Fruit fly (Drosophila melanogaster) whole organism, embryonic: ENCODE data around the gene CG12321.

Source experiments
- CG4404 ChIP-seq: fragments of 200-800 bp; sonication (Bioruptor generic); IDR thresholded peaks from 2 replicates; pipeline ENCODE4 v1.3.6; 2022; ENCODE audit warnings: missing biosample characterization, missing genetic modification characterization
- h ChIP-seq: fragments of >200 bp; optimal IDR thresholded peaks from 2 replicates; lab custom pipeline; 2017
- slp2 ChIP-seq: fragments of 200-800 bp; sonication (Bioruptor generic); optimal IDR thresholded peaks from 2 replicates; lab custom pipeline; 2016; ENCODE audit warnings: missing biosample characterization, missing genetic modification characterization

DNA sequence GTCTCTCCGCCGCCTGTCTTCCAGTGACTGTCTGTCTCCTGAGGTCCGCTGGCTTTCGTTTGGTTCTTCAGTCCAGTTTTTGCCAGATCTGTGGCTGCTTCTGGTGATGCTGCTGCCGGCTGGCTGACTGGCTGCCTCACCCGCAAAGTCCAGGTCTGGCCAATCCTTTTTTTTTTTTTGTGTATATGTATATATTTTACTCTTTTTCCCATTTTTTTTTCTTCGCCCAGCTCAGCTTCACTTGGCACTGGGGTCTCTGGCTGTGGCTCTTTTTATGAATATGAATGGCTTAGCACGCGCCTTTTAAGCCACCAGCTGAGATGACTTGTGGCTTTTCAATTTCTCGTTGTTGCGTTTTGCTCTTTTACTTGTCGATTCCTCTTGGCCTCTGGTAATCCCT is 41.9 kb downstream of the CG12321 start:
- TF ChIP-seq h (no peak), CG4404 (no peak), slp2 (GFP tag; lab: Kevin White, UChicago) (no peak)
